Worm (Caenorhabditis elegans) whole organism, early embryonic: ENCODE results near the gene ptrg-1.

Source experiments
- ama-1 ChIP-seq: fragments of 150-350 bp; optimal IDR thresholded peaks from 2 replicates; lab custom pipeline; 2014
- flt-1 ChIP-seq: fragments of 200-800 bp; sonication (Bioruptor generic); IDR thresholded peaks from 2 replicates; pipeline ENCODE4 v1.3.6; 2022; ENCODE audit warnings: missing genetic modification characterization, missing compliant biosample characterization
- tra-4 ChIP-seq: sonication (generic microtip); optimal IDR thresholded peaks from 2 replicates; lab custom pipeline; 2017; ENCODE audit warnings: missing genetic modification characterization, missing compliant biosample characterization

ce11 chrIV:10241659-10242058 is 47.4 kb upstream of the ptrg-1 start, which contains the start of gene lipl-7:
- no peak for TF ChIP-seq ama-1
- TF ChIP-seq flt-1 (GFP tag; lab: Robert Waterston, UW): no peak
- TF ChIP-seq tra-4 (tag; lab: Kevin White, UChicago): no peak
